Fruit fly (Drosophila melanogaster) whole organism, embryonic: Measurements from ENCODE around the gene Swip-1.
A peak's percentile ranks its signal among the peaks of the same experiment; 100 is the strongest.

Source experiments
- Aef1 ChIP-seq: fragments of 200-800 bp; sonication (Bioruptor generic); IDR thresholded peaks from 3 replicates; pipeline ENCODE4 v1.3.6; 2022; ENCODE audit warnings: missing biosample characterization, missing genetic modification characterization
- Bgb ChIP-seq: fragments of 200-800 bp; sonication (Bioruptor generic); IDR thresholded peaks from 2 replicates; pipeline ENCODE4 v1.3.6; 2022; ENCODE audit warnings: missing biosample characterization, missing genetic modification characterization; ENCODE audit not compliant: partially characterized antibody
- C15 ChIP-seq: fragments of 200-800 bp; sonication (Bioruptor generic); IDR thresholded peaks from 3 replicates; pipeline ENCODE4 v1.3.6; 2022; ENCODE audit warnings: missing biosample characterization, missing genetic modification characterization
- CG10321 ChIP-seq: fragments of 200-800 bp; sonication (Bioruptor generic); IDR thresholded peaks from 2 replicates; pipeline ENCODE4 v1.3.6; 2022; ENCODE audit warnings: missing biosample characterization, missing genetic modification characterization
- CG10654 ChIP-seq: fragments of 200-800 bp; sonication (Bioruptor generic); optimal IDR thresholded peaks from 2 replicates; lab custom pipeline; 2016; ENCODE audit warnings: missing biosample characterization, missing genetic modification characterization
- CG12104 ChIP-seq: fragments of 200-800 bp; sonication (Bioruptor generic); optimal IDR thresholded peaks from 3 replicates; lab custom pipeline; 2016; ENCODE audit warnings: missing biosample characterization, missing genetic modification characterization
- CG12219 ChIP-seq: fragments of 200-800 bp; sonication (Bioruptor generic); optimal IDR thresholded peaks from 3 replicates; lab custom pipeline; 2018; ENCODE audit warnings: missing biosample characterization, mild to moderate bottlenecking, missing genetic modification characterization
- CG13894 ChIP-seq: fragments of 200-800 bp; sonication (Bioruptor generic); optimal IDR thresholded peaks from 3 replicates; lab custom pipeline; 2018; ENCODE audit warnings: missing biosample characterization, mild to moderate bottlenecking, missing genetic modification characterization, moderate library complexity
- CG18476 ChIP-seq: fragments of 200-800 bp; sonication (Bioruptor generic); optimal IDR thresholded peaks from 2 replicates; lab custom pipeline; 2016; ENCODE audit warnings: missing biosample characterization, mild to moderate bottlenecking, missing genetic modification characterization
- CG18599 ChIP-seq: fragments of 200-800 bp; sonication (Bioruptor generic); optimal IDR thresholded peaks from 3 replicates; lab custom pipeline; 2017; ENCODE audit warnings: missing biosample characterization, missing genetic modification characterization, mild to moderate bottlenecking, moderate library complexity, missing genetic modification reagents
- CG2712 ChIP-seq: fragments of 200-800 bp; optimal IDR thresholded peaks from 3 replicates; lab custom pipeline; 2019; ENCODE audit warnings: missing biosample characterization, mild to moderate bottlenecking, missing genetic modification characterization, moderate library complexity
- CG2889 ChIP-seq: fragments of 200-800 bp; sonication (Bioruptor generic); IDR thresholded peaks from 3 replicates; pipeline ENCODE4 v1.3.6; 2022; ENCODE audit warnings: missing biosample characterization, missing genetic modification characterization
- CG31441 ChIP-seq: fragments of 200-800 bp; sonication (Bioruptor generic); IDR thresholded peaks from 2 replicates; pipeline ENCODE4 v1.3.6; 2022; ENCODE audit warnings: missing biosample characterization, missing genetic modification characterization
- CG3995 ChIP-seq: fragments of 200-800 bp; sonication (Bioruptor generic); optimal IDR thresholded peaks from 3 replicates; lab custom pipeline; 2016; ENCODE audit warnings: missing biosample characterization, missing genetic modification characterization
- CG7556 ChIP-seq: fragments of 200-800 bp; sonication (Bioruptor generic); optimal IDR thresholded peaks from 2 replicates; lab custom pipeline; 2017; ENCODE audit warnings: missing biosample characterization, mild to moderate bottlenecking, missing genetic modification characterization
- CG7928 ChIP-seq: fragments of 200-800 bp; sonication (Bioruptor generic); optimal IDR thresholded peaks from 2 replicates; lab custom pipeline; 2017; ENCODE audit warnings: missing biosample characterization, mild to moderate bottlenecking, missing genetic modification characterization
- Deaf1 ChIP-seq: fragments of 200-800 bp; optimal IDR thresholded peaks from 3 replicates; lab custom pipeline; 2019; ENCODE audit warnings: missing biosample characterization, mild to moderate bottlenecking, missing genetic modification characterization, moderate library complexity
- Ets65A ChIP-seq: fragments of 200-800 bp; sonication (Bioruptor generic); peaks from one replicate; lab custom pipeline; 2016; ENCODE audit warnings: missing biosample characterization, missing genetic modification characterization
- Ets97D ChIP-seq: fragments of 200-800 bp; sonication (Bioruptor generic); optimal IDR thresholded peaks from 3 replicates; lab custom pipeline; 2016; ENCODE audit warnings: missing biosample characterization, missing genetic modification characterization
- Hey ChIP-seq: fragments of 200-800 bp; sonication (Bioruptor generic); optimal IDR thresholded peaks from 3 replicates; lab custom pipeline; 2018; ENCODE audit warnings: missing biosample characterization, mild to moderate bottlenecking, missing genetic modification characterization
- Meics ChIP-seq: fragments of 200-800 bp; sonication (Bioruptor generic); optimal IDR thresholded peaks from 2 replicates; lab custom pipeline; 2017; ENCODE audit warnings: missing biosample characterization, mild to moderate bottlenecking, missing genetic modification characterization
- Neu2 ChIP-seq: fragments of 200-800 bp; sonication (Bioruptor generic); optimal IDR thresholded peaks from 3 replicates; lab custom pipeline; 2016; ENCODE audit warnings: missing biosample characterization, missing genetic modification characterization, borderline replicate concordance
- abd-A ChIP-seq: fragments of 200-800 bp; sonication (Bioruptor generic); optimal IDR thresholded peaks from 3 replicates; lab custom pipeline; 2019; ENCODE audit warnings: missing biosample characterization, mild to moderate bottlenecking, missing genetic modification characterization, moderate library complexity
- bbx ChIP-seq: fragments of 200-800 bp; sonication (Bioruptor generic); IDR thresholded peaks from 2 replicates; pipeline ENCODE4 v1.3.6; 2022; ENCODE audit warnings: missing biosample characterization, missing genetic modification characterization; ENCODE audit not compliant: partially characterized antibody
- croc ChIP-seq: fragments of 200-800 bp; sonication (Bioruptor generic); conservative IDR thresholded peaks from 3 replicates; pipeline ENCODE4 v1.3.6; 2022; ENCODE audit warnings: missing biosample characterization, missing genetic modification characterization
- crol ChIP-seq: fragments of 200-800 bp; sonication (Bioruptor generic); IDR thresholded peaks from 2 replicates; pipeline ENCODE4 v1.3.6; 2022; ENCODE audit warnings: missing biosample characterization, missing genetic modification characterization
- esg ChIP-seq: fragments of 200-800 bp; sonication (Bioruptor generic); conservative IDR thresholded peaks from 2 replicates; pipeline ENCODE4 v1.3.6; 2022; ENCODE audit warnings: missing biosample characterization, missing genetic modification characterization
- lab ChIP-seq: fragments of 200-800 bp; sonication (Bioruptor generic); optimal IDR thresholded peaks from 3 replicates; lab custom pipeline; 2017; ENCODE audit warnings: missing biosample characterization, missing genetic modification characterization, mild to moderate bottlenecking, moderate library complexity, missing genetic modification reagents
- lilli ChIP-seq: fragments of 200-800 bp; sonication (Bioruptor generic); optimal IDR thresholded peaks from 3 replicates; lab custom pipeline; 2016; ENCODE audit warnings: missing biosample characterization, missing genetic modification characterization
- mam ChIP-seq: fragments of 200-800 bp; sonication (Bioruptor generic); optimal IDR thresholded peaks from 3 replicates; lab custom pipeline; 2016; ENCODE audit warnings: missing biosample characterization, missing genetic modification characterization
- mirr ChIP-seq: fragments of 200-800 bp; sonication (Bioruptor generic); optimal IDR thresholded peaks from 3 replicates; lab custom pipeline; 2018; ENCODE audit warnings: missing biosample characterization, mild to moderate bottlenecking, missing genetic modification characterization
- ranshi ChIP-seq: fragments of 200-800 bp; sonication (Bioruptor generic); IDR thresholded peaks from 2 replicates; pipeline ENCODE4 v1.3.6; 2022; ENCODE audit warnings: missing biosample characterization, missing genetic modification characterization
- sc ChIP-seq, 3 experiments: fragments of >200 bp in 2 of 3; fragments of 200-800 bp in 1 of 3; sonication (Bioruptor generic) in 1 of 3; optimal IDR thresholded peaks; 2 replicates in 2 of 3; 3 replicates in 1 of 3; lab custom pipeline; 2017; ENCODE audit warnings: mild to moderate bottlenecking in 1 of 3, missing biosample characterization in 1 of 3, missing genetic modification characterization in 1 of 3, missing genetic modification reagents in 1 of 3
- sd ChIP-seq: fragments of 200-800 bp; sonication (Bioruptor generic); optimal IDR thresholded peaks from 3 replicates; lab custom pipeline; 2018; ENCODE audit warnings: missing biosample characterization, mild to moderate bottlenecking, missing genetic modification characterization, moderate library complexity
- slbo ChIP-seq: fragments of 200-800 bp; sonication (Bioruptor generic); IDR thresholded peaks from 2 replicates; pipeline ENCODE4 v1.3.6; 2022; ENCODE audit warnings: missing biosample characterization, missing genetic modification characterization
- sob ChIP-seq: fragments of 200-800 bp; sonication (Bioruptor generic); IDR thresholded peaks from 2 replicates; pipeline ENCODE4 v1.3.6; 2022; ENCODE audit warnings: missing biosample characterization, missing genetic modification characterization
- sug ChIP-seq: fragments of 200-800 bp; optimal IDR thresholded peaks from 2 replicates; lab custom pipeline; 2019; ENCODE audit warnings: missing biosample characterization, mild to moderate bottlenecking, missing genetic modification characterization, moderate library complexity
- trh ChIP-seq: fragments of 200-800 bp; sonication (Bioruptor generic); optimal IDR thresholded peaks from 2 replicates; lab custom pipeline; 2016; ENCODE audit warnings: missing biosample characterization, missing genetic modification characterization
- tup ChIP-seq: fragments of 200-800 bp; sonication (Bioruptor generic); optimal IDR thresholded peaks from 2 replicates; lab custom pipeline; 2016; ENCODE audit warnings: missing biosample characterization, mild to moderate bottlenecking, missing genetic modification characterization, moderate library complexity
- wor ChIP-seq: fragments of 200-800 bp; sonication (Bioruptor generic); IDR thresholded peaks from 2 replicates; pipeline ENCODE4 v1.3.6; 2022; ENCODE audit warnings: missing biosample characterization, missing genetic modification characterization

The Swip-1 gene

DNA sequence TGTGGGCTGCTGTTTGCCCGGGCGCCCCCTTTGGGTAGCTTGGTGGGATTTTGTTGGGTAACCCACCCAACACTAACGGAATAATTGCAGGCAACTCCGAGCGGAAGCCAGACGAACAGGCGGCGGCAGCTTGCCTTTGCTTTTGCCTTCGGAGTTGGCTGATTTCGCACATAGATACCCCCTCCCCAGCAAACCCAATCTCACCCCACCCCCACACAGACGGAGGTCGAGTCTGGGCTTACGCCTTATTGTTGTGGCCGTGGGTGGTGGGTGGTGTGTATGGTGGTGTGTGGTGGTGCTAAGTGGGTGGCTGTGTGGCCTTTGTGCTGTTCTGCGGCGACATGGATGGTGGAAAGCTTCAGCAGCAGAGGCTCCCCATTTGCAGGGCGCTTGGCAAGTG is 28.5 kb upstream of the Swip-1 start (continued):
- no peak for TF ChIP-seq bbx (GFP tag; lab: Robert Waterston, UW)
- TF ChIP-seq sob, result no peak
- no peak for TF ChIP-seq ranshi
- no peak for TF ChIP-seq tup (GFP tag; lab: Kevin White, UChicago)
- no peak for TF ChIP-seq CG3995 (GFP tag; lab: Kevin White, UChicago)
- peak; percentile 49 for TF ChIP-seq CG13894
- no peak for TF ChIP-seq mam
- no peak for TF ChIP-seq CG2712 (tag; lab: Kevin White, UChicago)
- TF ChIP-seq CG7928, result no peak
- no peak for TF ChIP-seq sug (tag; lab: Kevin White, UChicago)
- TF ChIP-seq CG12219 (GFP tag; lab: Kevin White, UChicago), result no peak
- TF ChIP-seq Ets97D (GFP tag; lab: Kevin White, UChicago), result no peak

DNA sequence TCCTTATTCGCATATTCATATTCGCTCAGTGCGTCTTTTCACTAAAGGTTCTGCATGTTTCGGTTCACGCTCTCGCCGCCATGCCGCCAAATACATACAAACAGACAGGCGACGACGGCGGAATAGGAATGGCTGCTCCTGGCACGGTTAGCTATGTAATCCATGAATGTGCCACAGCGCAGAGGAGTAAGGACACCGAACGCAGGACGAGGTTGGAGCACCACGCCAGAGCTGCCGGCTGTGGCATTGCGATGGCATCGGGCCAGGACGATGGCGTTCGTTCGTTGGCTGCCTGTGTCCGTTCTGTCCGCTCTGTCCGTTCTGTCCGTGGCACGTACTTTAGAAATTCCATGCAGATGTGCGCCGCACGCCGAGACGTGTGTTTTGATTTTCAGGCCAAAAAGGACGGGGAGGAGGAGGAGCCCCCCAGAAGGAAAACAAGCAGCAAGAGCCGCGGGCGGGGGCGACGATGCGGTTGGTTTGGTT is 27.8 kb upstream of the Swip-1 start:
- TF ChIP-seq CG31441 (GFP tag; lab: Robert Waterston, UW) (0 out of 2 replicates have a peak, but pooled peaks have one; percentile 4), Bgb (GFP tag; lab: Robert Waterston, UW) (peak; percentile 33; the same call in 1 of the 2 replicates), CG18599 (GFP tag; lab: Kevin White, UChicago) (peak; percentile 57), sd (tag; lab: Kevin White, UChicago) (peak; percentile 72), tup (GFP tag; lab: Kevin White, UChicago) (no peak), slbo (GFP tag; lab: Robert Waterston, UW) (0 out of 2 replicates have a peak, but pooled peaks have one; percentile 1), sob (0 out of 2 replicates have a peak, but pooled peaks have one; percentile 2), CG10654 (GFP tag; lab: Kevin White, UChicago) (no peak), mirr (GFP tag; lab: Kevin White, UChicago) (peak; percentile 46), Aef1 (0 out of 3 replicates have a peak, but pooled peaks have one; percentile 2), Meics (GFP tag; lab: Kevin White, UChicago) (peak; percentile 40), esg (0 out of 2 replicates have a peak, but pooled peaks have one; percentile 2), trh (GFP tag; lab: Kevin White, UChicago) (no peak), lab (GFP tag; lab: Kevin White, UChicago) (peak; percentile 38), sc (optimal IDR thresholded peaks at IDR 0.05; lab: Kevin White, UChicago) (no peak), sc (GFP tag; optimal IDR thresholded peaks at IDR 0.05; lab: Kevin White, UChicago) (no peak), lilli (GFP tag; lab: Kevin White, UChicago) (peak; percentile 24), C15 (GFP tag; lab: Robert Waterston, UW) (no peak), Hey (tag; lab: Kevin White, UChicago) (peak; percentile 71), CG2889 (0 out of 3 replicates have a peak, but pooled peaks have one; percentile 10), Neu2 (GFP tag; lab: Kevin White, UChicago) (no peak), wor (GFP tag; lab: Robert Waterston, UW) (peak; percentile 9; the same call in 1 of the 2 replicates), Deaf1 (tag; lab: Kevin White, UChicago) (peak; percentile 68), croc (GFP tag; lab: Robert Waterston, UW) (0 out of 3 replicates have a peak, but pooled peaks have one; percentile 4), Ets65A (GFP tag; lab: Kevin White, UChicago) (peak; percentile 44), CG7556 (GFP tag; lab: Kevin White, UChicago) (peak; percentile 53), abd-A (peak; percentile 5), crol (GFP tag; lab: Robert Waterston, UW) (peak; percentile 82), CG18476 (GFP tag; lab: Kevin White, UChicago) (peak; percentile 0), CG12104 (GFP tag; lab: Kevin White, UChicago) (peak; percentile 31), CG10321 (GFP tag; lab: Robert Waterston, UW) (no peak)
